Worm (Caenorhabditis elegans): ENCODE data around the gene rpl-35.

rpl-35 gene

ce11 chrIII:7854494-7855184 lies at the start of gene rpl-35 (continued):
- TF ChIP-seq sdz-12 (GFP tag; optimal IDR thresholded peaks at IDR 0.05) (peak; percentile 98), pha-4 (GFP tag; IDR thresholded peaks at IDR 0.05) (peak; percentile 99), pha-4 (tag; optimal IDR thresholded peaks at IDR 0.05) (peak; percentile 95), rbr-2 (tag; optimal IDR thresholded peaks at IDR 0.05) (peak; percentile 99), lsy-2 (tag; optimal IDR thresholded peaks at IDR 0.05) (peak; percentile 99), mes-2 (tag; optimal IDR thresholded peaks at IDR 0.05; ENCODE audit: poor library complexity, severe bottlenecking) (peak; percentile 100)

DNA sequence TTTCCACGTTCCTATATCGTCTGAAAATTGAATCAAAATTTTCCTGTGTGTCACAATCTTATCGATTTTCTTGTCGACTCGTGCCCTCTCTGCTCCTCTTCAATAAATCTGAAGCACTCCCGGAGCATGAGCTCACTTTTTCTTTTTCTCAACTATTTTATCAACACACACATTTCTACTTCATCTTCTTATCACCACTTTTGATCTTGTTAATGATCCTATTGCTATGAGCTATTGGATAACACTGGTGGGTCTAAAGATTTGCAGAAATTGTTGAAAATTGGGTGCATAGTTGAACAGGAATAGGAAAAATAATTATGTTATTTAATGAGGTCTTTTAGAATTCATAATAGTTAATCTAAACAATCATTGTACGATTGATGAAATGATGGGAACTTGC lies 49.7 kb upstream of the rpl-35 start:
- TF ChIP-seq nhr-42 (GFP tag; IDR thresholded peaks at IDR 0.05) (no peak), tag-97 (GFP tag; IDR thresholded peaks at IDR 0.05) (no peak), daf-12 (tag; optimal IDR thresholded peaks at IDR 0.05) (no peak), zip-11 (GFP tag; IDR thresholded peaks at IDR 0.05) (no peak), unc-62 (GFP tag; optimal IDR thresholded peaks at IDR 0.05 in 1 of 2) (no peak), unc-62 (tag; optimal IDR thresholded peaks at IDR 0.05) (no peak), ces-1 (GFP tag; optimal IDR thresholded peaks at IDR 0.05) (no peak), pha-4 (GFP tag; IDR thresholded peaks at IDR 0.05) (no peak), pha-4 (tag; optimal IDR thresholded peaks at IDR 0.05) (no peak), mxl-2 (GFP tag; conservative IDR thresholded peaks at IDR 0.05) (no peak), dpl-1 (GFP tag; optimal IDR thresholded peaks at IDR 0.05) (no peak), set-16 (GFP tag; IDR thresholded peaks at IDR 0.05) (no peak), zag-1 (tag; optimal IDR thresholded peaks at IDR 0.05) (no peak), lin-29 (GFP tag; IDR thresholded peaks at IDR 0.05) (no peak), nhr-25 (tag; optimal IDR thresholded peaks at IDR 0.05; ENCODE audit: borderline replicate concordance, insufficient read depth) (no peak)

- TF ChIP-seq madf-9 (GFP tag; conservative IDR thresholded peaks at IDR 0.05) (no peak), ceh-62 (tag; optimal IDR thresholded peaks at IDR 0.05) (no peak)
These were observed 48.0 kb upstream of the rpl-35 start for ce11 chrIII:7806947-7807346.

ce11 chrIII:7809033-7809432 lies 45.9 kb upstream of the rpl-35 start:
- TF ChIP-seq lin-29 (GFP tag; IDR thresholded peaks at IDR 0.05) (no peak), aly-2 (tag; optimal IDR thresholded peaks at IDR 0.05) (no peak), tra-1 (GFP tag; IDR thresholded peaks at IDR 0.05) (no peak), egl-27 (tag; optimal IDR thresholded peaks at IDR 0.05) (no peak), lim-7 (GFP tag; IDR thresholded peaks at IDR 0.05) (no peak), ZK337.2 (GFP tag; IDR thresholded peaks at IDR 0.05) (no peak), pqm-1 (tag; optimal IDR thresholded peaks at IDR 0.05) (no peak), nhr-42 (GFP tag; IDR thresholded peaks at IDR 0.05) (no peak), unc-39 (tag; optimal IDR thresholded peaks at IDR 0.05) (no peak), nhr-25 (tag; optimal IDR thresholded peaks at IDR 0.05; ENCODE audit: borderline replicate concordance, insufficient read depth) (no peak), nhr-41 (GFP tag; IDR thresholded peaks at IDR 0.05) (no peak), ztf-11 (tag; optimal IDR thresholded peaks at IDR 0.05) (no peak), nhr-6 (tag; optimal IDR thresholded peaks at IDR 0.05) (no peak), mdt-29 (GFP tag; IDR thresholded peaks at IDR 0.05) (no peak), nhr-102 (tag; optimal IDR thresholded peaks at IDR 0.05) (no peak), daf-8 (GFP tag; IDR thresholded peaks at IDR 0.05) (no peak)

Data from whole organism, L4 larva.